In genomic region chrIII:4281955-4282618, ce11 we compare ENCODE assay signal across 4 worm cellular contexts.
TF ChIP-seq lines count a peak whose summit lies in the region.

No protein-coding gene starts in this region.

TF ChIP-seq in whole organism, L2 larva, 48 proteins besides CTCF, POLR2A, EP300 and RAD21 (continues in another document):
- TF ChIP-seq unc-55 (GFP tag; optimal IDR thresholded peaks at IDR 0.05; lab: Kevin White, UChicago) (peak; percentile 87), egl-27 (tag; optimal IDR thresholded peaks at IDR 0.05; lab: Kevin White, UChicago) (peak; percentile 98), C34F6.9 (tag; optimal IDR thresholded peaks at IDR 0.05; lab: Kevin White, UChicago) (peak; percentile 96), elt-3 (tag; optimal IDR thresholded peaks at IDR 0.05; lab: Kevin White, UChicago) (no peak), elt-1 (tag; optimal IDR thresholded peaks at IDR 0.05; lab: Kevin White, UChicago) (peak; percentile 30), ZK546.5 (tag; optimal IDR thresholded peaks at IDR 0.05; lab: Kevin White, UChicago) (peak; percentile 57), nhr-10 (tag; optimal IDR thresholded peaks at IDR 0.05; lab: Kevin White, UChicago) (peak; percentile 66), Y55F3AM.14 (GFP tag; optimal IDR thresholded peaks at IDR 0.05; lab: Kevin White, UChicago) (peak; percentile 99), unc-62 (GFP tag; optimal IDR thresholded peaks at IDR 0.05; lab: Kevin White, UChicago) (peak; percentile 85), lin-11 (tag; optimal IDR thresholded peaks at IDR 0.05; lab: Kevin White, UChicago) (peak; percentile 95), ceh-16 (tag; optimal IDR thresholded peaks at IDR 0.05; lab: Kevin White, UChicago) (peak; percentile 93), nhr-21 (tag; optimal IDR thresholded peaks at IDR 0.05; lab: Kevin White, UChicago) (peak; percentile 99), crh-2 (tag; optimal IDR thresholded peaks at IDR 0.05; lab: Kevin White, UChicago) (peak; percentile 97), peb-1 (tag; optimal IDR thresholded peaks at IDR 0.05; lab: Kevin White, UChicago) (peak; percentile 90), nhr-6 (tag; optimal IDR thresholded peaks at IDR 0.05; lab: Kevin White, UChicago) (peak; percentile 96), nhr-12 (tag; optimal IDR thresholded peaks at IDR 0.05; lab: Kevin White, UChicago) (peak; percentile 67), nhr-237 (tag; optimal IDR thresholded peaks at IDR 0.05; lab: Kevin White, UChicago) (peak; percentile 58), R02D3.7 (tag; optimal IDR thresholded peaks at IDR 0.05; lab: Kevin White, UChicago) (peak; percentile 3), aly-2 (tag; optimal IDR thresholded peaks at IDR 0.05; lab: Kevin White, UChicago) (no peak), nhr-129 (tag; optimal IDR thresholded peaks at IDR 0.05; lab: Kevin White, UChicago) (peak; percentile 96), ama-1 (optimal IDR thresholded peaks at IDR 0.05; lab: Kevin White, UChicago) (no peak), zag-1 (tag; optimal IDR thresholded peaks at IDR 0.05; lab: Kevin White, UChicago) (peak; percentile 95), sem-4 (tag; optimal IDR thresholded peaks at IDR 0.05; lab: Kevin White, UChicago) (peak; percentile 99)

TF ChIP-seq in whole organism, L4 larva, 104 proteins besides CTCF, POLR2A, EP300 and RAD21 (continues in another document):
- TF ChIP-seq duxl-1 (tag; optimal IDR thresholded peaks at IDR 0.05; lab: Kevin White, UChicago; ENCODE audit: poor library complexity) = peak; percentile 81
- TF ChIP-seq snpc-4 (tag; optimal IDR thresholded peaks at IDR 0.05; lab: Kevin White, UChicago) = peak; percentile 56
- peak; percentile 77 for TF ChIP-seq php-3 (GFP tag; IDR thresholded peaks at IDR 0.05; lab: Robert Waterston, UW)
- peak in 1 of 2 experiments; percentile 100 for TF ChIP-seq unc-62 (GFP tag; optimal IDR thresholded peaks at IDR 0.05 in 1 of 2; lab: Kevin White, UChicago)
- peak; percentile 72 for TF ChIP-seq unc-62 (tag; optimal IDR thresholded peaks at IDR 0.05; lab: Kevin White, UChicago)
- peak; percentile 58 for TF ChIP-seq nhr-76 (tag; optimal IDR thresholded peaks at IDR 0.05; lab: Kevin White, UChicago)
- peak; percentile 99 for TF ChIP-seq lin-1 (GFP tag; IDR thresholded peaks at IDR 0.05; lab: Robert Waterston, UW)
- TF ChIP-seq egl-27 (tag; optimal IDR thresholded peaks at IDR 0.05; lab: Kevin White, UChicago) = no peak
- TF ChIP-seq hmg-1.1 (GFP tag; IDR thresholded peaks at IDR 0.05; lab: Robert Waterston, UW) = peak; percentile 98
- TF ChIP-seq nhr-10 (tag; optimal IDR thresholded peaks at IDR 0.05; lab: Kevin White, UChicago) = peak; percentile 93
- peak; percentile 78 for TF ChIP-seq dpl-1 (GFP tag; optimal IDR thresholded peaks at IDR 0.05; lab: Kevin White, UChicago)
- peak; percentile 85 for TF ChIP-seq lin-38 (GFP tag; IDR thresholded peaks at IDR 0.05; lab: Robert Waterston, UW)
- peak; percentile 96 for TF ChIP-seq egl-43 (GFP tag; IDR thresholded peaks at IDR 0.05; lab: Robert Waterston, UW)
- TF ChIP-seq ZK546.5 (tag; optimal IDR thresholded peaks at IDR 0.05; lab: Kevin White, UChicago) = peak in 1 of 2 experiments; percentile 52
- TF ChIP-seq ces-1 (GFP tag; optimal IDR thresholded peaks at IDR 0.05; lab: Kevin White, UChicago) = peak; percentile 14
- TF ChIP-seq ceh-44 (GFP tag; IDR thresholded peaks at IDR 0.05; lab: Robert Waterston, UW) = 0 out of 2 replicates have a peak, but pooled peaks have one; percentile 5
- no peak for TF ChIP-seq skn-1 (tag; optimal IDR thresholded peaks at IDR 0.05; lab: Kevin White, UChicago)
- TF ChIP-seq nhr-102 (tag; optimal IDR thresholded peaks at IDR 0.05; lab: Kevin White, UChicago) = peak; percentile 98
- peak; percentile 88 for TF ChIP-seq T20F7.1 (GFP tag; optimal IDR thresholded peaks at IDR 0.05; lab: Kevin White, UChicago)
- 0 out of 2 replicates have a peak, but pooled peaks have one; percentile 10 for TF ChIP-seq tag-97 (GFP tag; IDR thresholded peaks at IDR 0.05; lab: Robert Waterston, UW)
- TF ChIP-seq nhr-11 (tag; optimal IDR thresholded peaks at IDR 0.05; lab: Kevin White, UChicago) = peak; percentile 98
- TF ChIP-seq ceh-20 (GFP tag; IDR thresholded peaks at IDR 0.05; lab: Robert Waterston, UW) = peak; percentile 98
- TF ChIP-seq lin-29 (GFP tag; IDR thresholded peaks at IDR 0.05; lab: Robert Waterston, UW) = peak; percentile 91

TF ChIP-seq in whole organism, late embryonic, 69 proteins besides CTCF, POLR2A, EP300 and RAD21 (continues in another document):
- TF ChIP-seq pax-1 (tag; optimal IDR thresholded peaks at IDR 0.05; lab: Kevin White, UChicago) (peak; percentile 63), C08G9.2 (tag; optimal IDR thresholded peaks at IDR 0.05; lab: Kevin White, UChicago) (peak; percentile 67), T23F11.4 (GFP tag; optimal IDR thresholded peaks at IDR 0.05; lab: Kevin White, UChicago) (peak; percentile 88), dve-1 (tag; optimal IDR thresholded peaks at IDR 0.05; lab: Kevin White, UChicago) (peak; percentile 63), elt-2 (tag; optimal IDR thresholded peaks at IDR 0.05; lab: Kevin White, UChicago) (peak; percentile 73), unc-42 (tag; optimal IDR thresholded peaks at IDR 0.05; lab: Kevin White, UChicago) (peak; percentile 94), ceh-30 (tag; optimal IDR thresholded peaks at IDR 0.05; lab: Kevin White, UChicago) (no peak), K02D7.2 (tag; optimal IDR thresholded peaks at IDR 0.05; lab: Kevin White, UChicago) (no peak), unc-55 (GFP tag; optimal IDR thresholded peaks at IDR 0.05; lab: Kevin White, UChicago) (peak; percentile 98), tbx-7 (tag; optimal IDR thresholded peaks at IDR 0.05; lab: Kevin White, UChicago) (peak; percentile 51), ztf-16 (tag; optimal IDR thresholded peaks at IDR 0.05; lab: Kevin White, UChicago) (peak; percentile 14), pha-2 (tag; optimal IDR thresholded peaks at IDR 0.05; lab: Kevin White, UChicago) (peak; percentile 86), pag-3 (tag; optimal IDR thresholded peaks at IDR 0.05; lab: Kevin White, UChicago; ENCODE audit: borderline replicate concordance) (peak; percentile 34), unc-3 (GFP tag; conservative IDR thresholded peaks at IDR 0.05; lab: Robert Waterston, UW) (no peak), unc-3 (tag; optimal IDR thresholded peaks at IDR 0.05; lab: Kevin White, UChicago) (peak; percentile 74), hlh-8 (tag; optimal IDR thresholded peaks at IDR 0.05; lab: Kevin White, UChicago) (peak; percentile 80), hlh-13 (GFP tag; optimal IDR thresholded peaks at IDR 0.05; lab: Kevin White, UChicago) (no peak), mec-3 (tag; optimal IDR thresholded peaks at IDR 0.05; lab: Kevin White, UChicago; ENCODE audit: borderline replicate concordance) (peak; percentile 65), pha-4 (tag; optimal IDR thresholded peaks at IDR 0.05; lab: Kevin White, UChicago) (no peak), fkh-6 (tag; optimal IDR thresholded peaks at IDR 0.05; lab: Kevin White, UChicago) (no peak), ttx-3 (tag; optimal IDR thresholded peaks at IDR 0.05; lab: Kevin White, UChicago) (no peak), fax-1 (tag; optimal IDR thresholded peaks at IDR 0.05; lab: Kevin White, UChicago) (peak; percentile 46), lim-6 (tag; optimal IDR thresholded peaks at IDR 0.05; lab: Kevin White, UChicago) (peak; percentile 72), hlh-6 (tag; optimal IDR thresholded peaks at IDR 0.05; lab: Kevin White, UChicago) (no peak), ceh-22 (tag; optimal IDR thresholded peaks at IDR 0.05; lab: Kevin White, UChicago) (no peak), C38D4.7 (GFP tag; optimal IDR thresholded peaks at IDR 0.05; lab: Kevin White, UChicago) (no peak)

TF ChIP-seq in whole organism, mixed stage, embryonic, 35 proteins besides CTCF, POLR2A, EP300 and RAD21 (continues in another document):
- peak; percentile 93 for TF ChIP-seq mls-2 (tag; optimal IDR thresholded peaks at IDR 0.05; lab: Kevin White, UChicago)
- TF ChIP-seq nhr-76 (tag; optimal IDR thresholded peaks at IDR 0.05; lab: Kevin White, UChicago) = no peak
- TF ChIP-seq pha-4 (tag; optimal IDR thresholded peaks at IDR 0.05; lab: Kevin White, UChicago) = peak; percentile 92
- peak; percentile 91 for TF ChIP-seq ces-1 (GFP tag; optimal IDR thresholded peaks at IDR 0.05; lab: Kevin White, UChicago)
- peak; percentile 61 for TF ChIP-seq tbx-8 (GFP tag; optimal IDR thresholded peaks at IDR 0.05; lab: Kevin White, UChicago)
- peak; percentile 73 for TF ChIP-seq hlh-1 (tag; optimal IDR thresholded peaks at IDR 0.05; lab: Kevin White, UChicago)
- TF ChIP-seq unc-62 (GFP tag; optimal IDR thresholded peaks at IDR 0.05; lab: Kevin White, UChicago) = peak; percentile 99
- TF ChIP-seq mab-5 (tag; optimal IDR thresholded peaks at IDR 0.05; lab: Kevin White, UChicago) = no peak
- TF ChIP-seq lsy-2 (tag; optimal IDR thresholded peaks at IDR 0.05; lab: Kevin White, UChicago) = peak; percentile 68
- no peak for TF ChIP-seq ceh-83 (GFP tag; optimal IDR thresholded peaks at IDR 0.05; lab: Kevin White, UChicago)
- no peak for TF ChIP-seq lin-32 (GFP tag; optimal IDR thresholded peaks at IDR 0.05; lab: Kevin White, UChicago)
- TF ChIP-seq cnd-1 (tag; optimal IDR thresholded peaks at IDR 0.05; lab: Kevin White, UChicago) = peak; percentile 80
- peak; percentile 94 for TF ChIP-seq mep-1 (tag; optimal IDR thresholded peaks at IDR 0.05; lab: Kevin White, UChicago)
- no peak for TF ChIP-seq nhr-28 (tag; optimal IDR thresholded peaks at IDR 0.05; lab: Kevin White, UChicago)
- peak; percentile 40 for TF ChIP-seq flh-1 (GFP tag; optimal IDR thresholded peaks at IDR 0.05; lab: Kevin White, UChicago)
- TF ChIP-seq drap-1 (GFP tag; optimal IDR thresholded peaks at IDR 0.05; lab: Kevin White, UChicago) = peak; percentile 84
- no peak for TF ChIP-seq elt-3 (tag; optimal IDR thresholded peaks at IDR 0.05; lab: Kevin White, UChicago)
- peak; percentile 64 for TF ChIP-seq lin-13 (tag; optimal IDR thresholded peaks at IDR 0.05; lab: Kevin White, UChicago)
- peak; percentile 98 for TF ChIP-seq ham-2 (GFP tag; optimal IDR thresholded peaks at IDR 0.05; lab: Kevin White, UChicago)
- TF ChIP-seq sptf-1 (tag; optimal IDR thresholded peaks at IDR 0.05; lab: Kevin White, UChicago) = peak; percentile 74
- TF ChIP-seq nhr-2 (tag; optimal IDR thresholded peaks at IDR 0.05; lab: Kevin White, UChicago) = peak; percentile 65
- peak; percentile 97 for TF ChIP-seq unc-120 (tag; optimal IDR thresholded peaks at IDR 0.05; lab: Kevin White, UChicago; ENCODE audit: poor library complexity, severe bottlenecking)
- TF ChIP-seq sem-2 (GFP tag; optimal IDR thresholded peaks at IDR 0.05; lab: Kevin White, UChicago) = no peak
- peak; percentile 69 for TF ChIP-seq ceh-43 (GFP tag; optimal IDR thresholded peaks at IDR 0.05; lab: Kevin White, UChicago)
- no peak for TF ChIP-seq zip-8 (tag; optimal IDR thresholded peaks at IDR 0.05; lab: Kevin White, UChicago)
- TF ChIP-seq elt-1 (tag; optimal IDR thresholded peaks at IDR 0.05; lab: Kevin White, UChicago; ENCODE audit: borderline replicate concordance, insufficient read depth) = peak; percentile 48
- TF ChIP-seq blmp-1 (tag; optimal IDR thresholded peaks at IDR 0.05; lab: Kevin White, UChicago) = no peak
- peak; percentile 81 for TF ChIP-seq M03D4.4 (tag; optimal IDR thresholded peaks at IDR 0.05; lab: Kevin White, UChicago)
- TF ChIP-seq bed-3 (GFP tag; optimal IDR thresholded peaks at IDR 0.05; lab: Kevin White, UChicago) = no peak
